Worm (Caenorhabditis elegans) whole organism, L1 larva: ENCODE data around the gene ZK550.2.

Experiments
- C04F5.9 ChIP-seq: sonication (generic microtip); optimal IDR thresholded peaks from 2 replicates; lab custom pipeline; 2016; ENCODE audit warnings: missing genetic modification characterization, missing compliant biosample characterization
- C34B4.2 ChIP-seq: sonication (generic microtip); optimal IDR thresholded peaks from 2 replicates; lab custom pipeline; 2017; ENCODE audit warnings: mild to moderate bottlenecking, missing genetic modification characterization, missing compliant biosample characterization
- F16B12.6 ChIP-seq: fragments of 150-350 bp; optimal IDR thresholded peaks from 2 replicates; lab custom pipeline; 2014; ENCODE audit warnings: missing biosample characterization, missing genetic modification characterization
- alr-1 ChIP-seq: fragments of 200-800 bp; sonication (Bioruptor generic); optimal IDR thresholded peaks from 2 replicates; lab custom pipeline; 2018; ENCODE audit warnings: borderline replicate concordance, mild to moderate bottlenecking, missing genetic modification characterization, missing compliant biosample characterization
- ama-1 ChIP-seq: fragments of 150-350 bp; optimal IDR thresholded peaks from 2 replicates; lab custom pipeline; 2014
- ceh-63 ChIP-seq: fragments of 200-800 bp; sonication (Bioruptor generic); optimal IDR thresholded peaks from 2 replicates; lab custom pipeline; 2018; ENCODE audit warnings: mild to moderate bottlenecking, missing genetic modification characterization, missing compliant biosample characterization
- ceh-8 ChIP-seq: fragments of 200-800 bp; sonication (Bioruptor generic); optimal IDR thresholded peaks from 2 replicates; lab custom pipeline; 2018; ENCODE audit warnings: mild to moderate bottlenecking, missing genetic modification characterization, moderate library complexity, missing compliant biosample characterization
- ceh-88 ChIP-seq: fragments of 200-800 bp; sonication (Bioruptor generic); IDR thresholded peaks from 2 replicates; pipeline ENCODE4 v1.3.6; 2022; ENCODE audit warnings: missing genetic modification characterization, missing compliant biosample characterization
- dsc-1 ChIP-seq: sonication (generic microtip); optimal IDR thresholded peaks from 2 replicates; lab custom pipeline; 2016; ENCODE audit warnings: mild to moderate bottlenecking, missing genetic modification characterization, missing compliant biosample characterization
- efl-1 ChIP-seq, 4 experiments: fragments of 150-350 bp; optimal IDR thresholded peaks in 3 of 4; peaks in 1 of 4; 1 replicate in 1 of 4; 2 replicates in 3 of 4; lab custom pipeline; 2014; ENCODE audit warnings: missing biosample characterization in 2 of 4, missing genetic modification characterization in 2 of 4, missing genetic modification reagents in 2 of 4
- egl-13 ChIP-seq: sonication (generic microtip); optimal IDR thresholded peaks from 2 replicates; lab custom pipeline; 2016; ENCODE audit warnings: missing genotype, missing genetic modification reagents, missing genetic modification characterization, missing compliant biosample characterization
- elt-3 ChIP-seq, 6 experiments: fragments of 150-350 bp in 1 of 6; sonication (generic microtip); optimal IDR thresholded peaks; 2 replicates each; lab custom pipeline; 2017 to 2018; ENCODE audit warnings: missing biosample characterization in 6 of 6, missing genetic modification characterization in 6 of 6, inconsistent platforms in 1 of 6
- ets-5 ChIP-seq: fragments of 200-800 bp; sonication (Bioruptor generic); IDR thresholded peaks from 2 replicates; pipeline ENCODE4 v1.3.6; 2022; ENCODE audit warnings: missing genetic modification characterization, missing compliant biosample characterization
- fkh-10 ChIP-seq: sonication (generic microtip); optimal IDR thresholded peaks from 2 replicates; lab custom pipeline; 2017; ENCODE audit warnings: missing biosample characterization, missing genetic modification reagents, missing genetic modification characterization
- fkh-4 ChIP-seq: sonication (generic microtip); optimal IDR thresholded peaks from 2 replicates; lab custom pipeline; 2016; ENCODE audit warnings: missing compliant biosample characterization, missing genetic modification characterization, borderline replicate concordance
- hlh-17 ChIP-seq: fragments of 200-800 bp; sonication (Bioruptor generic); optimal IDR thresholded peaks from 2 replicates; lab custom pipeline; 2018; ENCODE audit warnings: missing genetic modification characterization, mild to moderate bottlenecking, missing compliant biosample characterization, moderate library complexity, borderline replicate concordance
- hlh-4 ChIP-seq: sonication (generic microtip); optimal IDR thresholded peaks from 2 replicates; lab custom pipeline; 2016; ENCODE audit warnings: mild to moderate bottlenecking, missing genetic modification characterization, missing compliant biosample characterization
- hpl-2 ChIP-seq: fragments of 150-350 bp; optimal IDR thresholded peaks from 2 replicates; lab custom pipeline; 2014; ENCODE audit warnings: missing biosample characterization, missing genetic modification reagents, missing genetic modification characterization
- irx-1 ChIP-seq: sonication (generic microtip); optimal IDR thresholded peaks from 2 replicates; lab custom pipeline; 2016; ENCODE audit warnings: missing genetic modification characterization, missing compliant biosample characterization
- isw-1 ChIP-seq: fragments of 200-800 bp; sonication (Bioruptor generic); IDR thresholded peaks from 2 replicates; pipeline ENCODE4 v1.3.6; 2022; ENCODE audit warnings: missing genetic modification characterization, missing compliant biosample characterization
- jun-1 ChIP-seq: fragments of 150-350 bp; optimal IDR thresholded peaks from 2 replicates; lab custom pipeline; 2014; ENCODE audit warnings: missing biosample characterization, missing genetic modification reagents, missing genetic modification characterization
- lin-13 ChIP-seq: fragments of 150-350 bp; optimal IDR thresholded peaks from 2 replicates; lab custom pipeline; 2014; ENCODE audit warnings: missing biosample characterization, missing genetic modification reagents, missing genetic modification characterization
- lin-14 ChIP-seq: fragments of 200-800 bp; sonication (Bioruptor generic); optimal IDR thresholded peaks from 2 replicates; lab custom pipeline; 2018; ENCODE audit warnings: mild to moderate bottlenecking, missing genetic modification characterization, moderate library complexity, missing compliant biosample characterization
- lin-35 ChIP-seq, 2 experiments: fragments of 150-350 bp; optimal IDR thresholded peaks; 2 replicates each; lab custom pipeline; 2014; ENCODE audit warnings: missing biosample characterization in 2 of 2, missing genetic modification characterization in 2 of 2, missing genetic modification reagents in 2 of 2
- mef-2 ChIP-seq: fragments of 150-350 bp; optimal IDR thresholded peaks from 2 replicates; lab custom pipeline; 2014; ENCODE audit warnings: missing biosample characterization, missing genetic modification characterization
- mep-1 ChIP-seq: fragments of 150-350 bp; optimal IDR thresholded peaks from 2 replicates; lab custom pipeline; 2014; ENCODE audit warnings: missing biosample characterization, missing genetic modification characterization
- nhr-20 ChIP-seq: sonication (generic microtip); optimal IDR thresholded peaks from 2 replicates; lab custom pipeline; 2016; ENCODE audit warnings: mild to moderate bottlenecking, missing genetic modification characterization, missing compliant biosample characterization
- nhr-47 ChIP-seq: sonication (generic microtip); optimal IDR thresholded peaks from 2 replicates; lab custom pipeline; 2016; ENCODE audit warnings: mild to moderate bottlenecking, missing genetic modification characterization, moderate library complexity, missing compliant biosample characterization
- nhr-84 ChIP-seq: sonication (generic microtip); optimal IDR thresholded peaks from 2 replicates; lab custom pipeline; 2017; ENCODE audit warnings: missing biosample characterization, missing genetic modification characterization
- nhr-85 ChIP-seq: sonication (generic microtip); peaks from one replicate; lab custom pipeline; 2016; ENCODE audit warnings: missing genetic modification characterization, inconsistent platforms, missing compliant biosample characterization
- nhr-90 ChIP-seq: sonication (generic microtip); optimal IDR thresholded peaks from 2 replicates; lab custom pipeline; 2016; ENCODE audit warnings: mild to moderate bottlenecking, missing genetic modification characterization, missing compliant biosample characterization; ENCODE audit not compliant: poor library complexity
- pag-3 ChIP-seq: sonication (generic microtip); optimal IDR thresholded peaks from 2 replicates; lab custom pipeline; 2017; ENCODE audit warnings: missing genetic modification characterization, mild to moderate bottlenecking, missing compliant biosample characterization, antibody characterized with exemption, borderline replicate concordance; ENCODE audit not compliant: insufficient read depth
- swsn-7 ChIP-seq: sonication (generic microtip); optimal IDR thresholded peaks from 2 replicates; lab custom pipeline; 2016; ENCODE audit warnings: missing genetic modification characterization, missing compliant biosample characterization
- tbx-2 ChIP-seq: sonication (generic microtip); optimal IDR thresholded peaks from 2 replicates; lab custom pipeline; 2016; ENCODE audit warnings: missing genetic modification characterization, missing compliant biosample characterization
- tlp-1 ChIP-seq: fragments of 150-350 bp; optimal IDR thresholded peaks from 2 replicates; lab custom pipeline; 2014; ENCODE audit warnings: missing biosample characterization, missing genetic modification characterization
- unc-130 ChIP-seq: fragments of 150-350 bp; optimal IDR thresholded peaks from 2 replicates; lab custom pipeline; 2017; ENCODE audit warnings: missing biosample characterization, missing genetic modification characterization, inconsistent platforms
- unc-30 ChIP-seq: sonication (generic microtip); optimal IDR thresholded peaks from 2 replicates; lab custom pipeline; 2017; ENCODE audit warnings: missing biosample characterization, missing genetic modification characterization
- unc-86 ChIP-seq: sonication (generic microtip); optimal IDR thresholded peaks from 2 replicates; lab custom pipeline; 2016; ENCODE audit warnings: missing genetic modification characterization, missing compliant biosample characterization
- xbp-1 ChIP-seq: sonication (generic microtip); optimal IDR thresholded peaks from 2 replicates; lab custom pipeline; 2016; ENCODE audit warnings: missing genetic modification characterization, missing compliant biosample characterization
- zag-1 ChIP-seq: fragments of 150-350 bp; optimal IDR thresholded peaks from 2 replicates; lab custom pipeline; 2014; ENCODE audit warnings: missing biosample characterization, missing genetic modification characterization
- ztf-11 ChIP-seq, 2 experiments: sonication (generic microtip); optimal IDR thresholded peaks; 2 replicates each; lab custom pipeline; 2016 to 2017; ENCODE audit warnings: missing genetic modification characterization in 2 of 2, missing biosample characterization in 1 of 2, missing compliant biosample characterization in 1 of 2
- ztf-4 ChIP-seq: fragments of 150-350 bp; optimal IDR thresholded peaks from 2 replicates; lab custom pipeline; 2014; ENCODE audit warnings: missing biosample characterization, missing genetic modification characterization

Gene ZK550.2

DNA sequence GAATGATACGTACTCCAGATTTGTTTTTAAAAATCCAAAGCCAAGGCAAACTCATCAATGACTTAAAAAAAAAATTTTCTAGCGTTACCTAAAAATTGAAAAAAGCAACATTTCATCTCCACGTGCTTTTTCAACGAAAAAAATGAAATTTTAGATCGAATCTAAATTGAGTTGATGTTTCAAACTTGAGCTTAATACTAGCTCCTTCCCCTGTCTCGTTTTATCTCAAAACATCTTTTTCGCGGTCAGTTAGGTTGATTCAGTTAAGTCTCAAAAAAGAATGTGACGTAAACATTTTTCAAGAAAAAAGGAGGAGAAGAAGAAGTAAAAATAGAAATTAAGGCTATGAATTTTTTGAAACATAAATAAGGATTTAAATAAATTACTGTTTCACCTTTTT, 8.4 kb upstream of the ZK550.2 start:
- TF ChIP-seq nhr-90 (tag; lab: Kevin White, UChicago): no peak
- no peak for TF ChIP-seq irx-1 (tag; lab: Kevin White, UChicago)
- TF ChIP-seq lin-14 (GFP tag; lab: Kevin White, UChicago): peak; percentile 45
- TF ChIP-seq hpl-2: no peak
- TF ChIP-seq fkh-10 (GFP tag; lab: Kevin White, UChicago): peak; percentile 83
- no peak for TF ChIP-seq nhr-20 (tag; lab: Kevin White, UChicago)
- TF ChIP-seq, all 84 proteins: peak for 2

DNA sequence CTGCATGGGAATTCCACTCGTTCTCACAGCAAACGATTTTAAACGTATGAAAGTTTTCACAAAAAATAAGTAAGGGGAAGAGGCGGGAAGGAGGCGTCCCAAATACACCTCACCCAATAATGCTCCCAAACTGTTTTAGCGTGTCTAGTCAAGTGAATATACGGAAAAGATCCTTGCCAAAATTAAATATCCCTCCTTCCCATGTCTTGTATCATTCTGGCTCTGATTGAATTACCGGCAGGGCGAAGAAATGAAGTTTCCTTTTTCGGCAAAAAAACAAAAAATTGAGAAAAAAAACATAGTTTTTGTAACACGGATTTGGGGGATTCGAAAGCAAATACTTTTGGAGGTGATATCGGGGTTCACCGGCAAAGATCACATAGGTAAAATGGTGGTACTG, 6.4 kb upstream of the ZK550.2 start:
- TF ChIP-seq fkh-10 (GFP tag; lab: Kevin White, UChicago): peak; percentile 90
- TF ChIP-seq nhr-85 (tag; lab: Kevin White, UChicago): no peak

DNA sequence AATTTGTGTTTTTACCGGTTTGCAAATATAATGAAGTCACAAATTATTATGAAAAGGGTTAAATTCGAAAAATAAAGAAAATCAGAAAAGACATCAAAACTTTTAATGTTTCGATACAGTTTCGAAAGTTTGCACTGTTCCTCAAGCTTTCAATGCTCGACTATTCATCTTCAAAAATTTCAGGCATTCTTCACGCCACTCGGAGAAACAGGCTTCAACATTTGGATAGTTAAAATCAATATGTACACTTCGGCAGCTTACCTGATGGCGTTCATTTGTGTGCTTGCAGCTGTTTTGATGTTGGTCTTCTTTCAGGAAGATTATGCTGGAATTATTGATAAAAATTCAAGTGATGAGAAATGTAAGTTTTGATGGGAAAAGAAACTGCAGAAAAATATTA, 1.8 kb downstream of the ZK550.2 start:
- no peak for TF ChIP-seq efl-1 (optimal IDR thresholded peaks at IDR 0.05; lab: Kevin White, UChicago)
- TF ChIP-seq efl-1 (GFP tag; optimal IDR thresholded peaks at IDR 0.05 in 1 of 2; lab: Kevin White, UChicago): peak in 1 of 2 experiments; percentile 73
- peak; percentile 46 for TF ChIP-seq nhr-85 (tag; lab: Kevin White, UChicago)
- no peak for TF ChIP-seq tlp-1

- TF ChIP-seq lin-13 (GFP tag; lab: Kevin White, UChicago) (no peak), nhr-90 (tag; lab: Kevin White, UChicago) (no peak), ztf-4 (no peak), ceh-88 (GFP tag; lab: Robert Waterston, UW) (no peak), ama-1 (lab: Kevin White, UChicago) (no peak)
These were observed 3.2 kb downstream of the ZK550.2 start for ce11 chrIV:17248538-17248937.

DNA sequence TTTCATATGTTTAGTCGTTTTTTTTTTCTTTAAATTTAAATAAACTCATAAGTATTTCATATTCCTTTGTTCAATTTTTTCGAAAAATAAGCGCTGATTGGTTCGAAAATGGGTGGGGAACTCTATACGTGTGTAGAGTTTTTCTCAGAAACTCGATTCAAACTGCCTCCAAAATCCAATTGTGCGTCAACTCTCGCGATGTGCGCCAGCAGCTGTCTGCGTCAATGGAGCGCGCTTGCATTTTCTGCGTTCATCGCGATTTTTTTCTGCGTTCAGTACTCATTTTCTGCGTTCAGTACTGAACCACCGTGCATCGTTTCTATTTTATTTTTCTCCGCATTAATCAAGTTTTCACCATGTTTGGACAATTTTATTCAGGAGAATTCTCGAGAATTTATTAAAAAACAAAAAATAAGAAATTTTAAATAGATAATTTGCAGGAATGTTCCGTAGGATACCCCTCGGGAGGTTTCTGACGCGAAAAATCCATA, 4.4 kb downstream of the ZK550.2 start, which contains the start of gene eelo-2:
eelo-2 (plus strand) TSS at position 441 of the 491 bp plus-strand sequence.
- TF ChIP-seq ceh-63 (GFP tag; lab: Kevin White, UChicago): no peak
- TF ChIP-seq unc-30: peak; percentile 83
- no peak for TF ChIP-seq alr-1 (tag; lab: Kevin White, UChicago)
- TF ChIP-seq lin-14 (GFP tag; lab: Kevin White, UChicago): peak; percentile 99
- TF ChIP-seq hpl-2: peak; percentile 92
- TF ChIP-seq tbx-2 (tag; lab: Kevin White, UChicago): peak; percentile 99
- peak; percentile 74 for TF ChIP-seq pag-3
- TF ChIP-seq dsc-1 (tag; lab: Kevin White, UChicago): peak; percentile 99
- peak; percentile 62 to 95 for TF ChIP-seq ztf-11 (tag; optimal IDR thresholded peaks at IDR 0.05; lab: Kevin White, UChicago)
- peak; percentile 100 for TF ChIP-seq efl-1 (optimal IDR thresholded peaks at IDR 0.05; lab: Kevin White, UChicago)
- TF ChIP-seq efl-1 (GFP tag; optimal IDR thresholded peaks at IDR 0.05 in 1 of 2; lab: Kevin White, UChicago): peak; percentile 100
- peak; percentile 99 for TF ChIP-seq swsn-7 (tag; lab: Kevin White, UChicago)
- peak; percentile 98 for TF ChIP-seq isw-1 (GFP tag; lab: Robert Waterston, UW)
- peak; percentile 91 for TF ChIP-seq C34B4.2 (tag; lab: Kevin White, UChicago)
- no peak for TF ChIP-seq nhr-84 (tag; lab: Kevin White, UChicago)
- no peak for TF ChIP-seq hlh-17 (GFP tag; lab: Kevin White, UChicago)
- TF ChIP-seq zag-1 (tag; lab: Kevin White, UChicago): peak; percentile 90
- TF ChIP-seq unc-130 (tag; lab: Kevin White, UChicago): peak; percentile 99
- TF ChIP-seq irx-1 (tag; lab: Kevin White, UChicago): peak; percentile 98
- no peak for TF ChIP-seq hlh-4 (tag; lab: Kevin White, UChicago)
- peak; percentile 60 to 97 (median 88) for TF ChIP-seq elt-3 (tag; optimal IDR thresholded peaks at IDR 0.05; lab: Kevin White, UChicago)
- TF ChIP-seq ztf-4: peak; percentile 97
- TF ChIP-seq lin-35 (GFP tag; optimal IDR thresholded peaks at IDR 0.05; lab: Kevin White, UChicago): peak; percentile 100
- TF ChIP-seq ets-5 (GFP tag; lab: Robert Waterston, UW): no peak
- TF ChIP-seq F16B12.6: peak; percentile 79
- peak; percentile 97 for TF ChIP-seq egl-13 (tag; lab: Kevin White, UChicago)
- peak; percentile 99 for TF ChIP-seq nhr-47 (tag; lab: Kevin White, UChicago)
- TF ChIP-seq unc-86: peak; percentile 99
- TF ChIP-seq C04F5.9 (tag; lab: Kevin White, UChicago): peak; percentile 92
- TF ChIP-seq mep-1 (tag; lab: Kevin White, UChicago): peak; percentile 100
- peak; percentile 97 for TF ChIP-seq ceh-8 (GFP tag; lab: Kevin White, UChicago)
- TF ChIP-seq xbp-1 (tag; lab: Kevin White, UChicago): peak; percentile 98
- TF ChIP-seq mef-2 (tag; lab: Kevin White, UChicago): peak; percentile 87
- TF ChIP-seq fkh-4: peak; percentile 82
- peak; percentile 98 for TF ChIP-seq jun-1 (tag; lab: Kevin White, UChicago)
- TF ChIP-seq ama-1 (lab: Kevin White, UChicago): peak; percentile 84
